Fruit fly (Drosophila melanogaster) whole organism, prepupa: ENCODE measurements around the gene CG7573.

Source experiments
- Blimp-1 ChIP-seq: fragments of 200-800 bp; sonication (Bioruptor generic); optimal IDR thresholded peaks from 3 replicates; lab custom pipeline; 2017; ENCODE audit warnings: missing biosample characterization, missing genetic modification characterization, mild to moderate bottlenecking, moderate library complexity, missing genetic modification reagents
- CG11294 ChIP-seq: fragments of 200-800 bp; sonication (Bioruptor generic); IDR thresholded peaks from 2 replicates; pipeline ENCODE4 v1.3.6; 2022; ENCODE audit warnings: missing biosample characterization, missing genetic modification characterization
- CG11902 ChIP-seq: fragments of 200-800 bp; sonication (Bioruptor generic); optimal IDR thresholded peaks from 3 replicates; lab custom pipeline; 2016; ENCODE audit warnings: missing biosample characterization, missing genetic modification characterization
- CG15336 ChIP-seq: fragments of 200-800 bp; sonication (Bioruptor generic); IDR thresholded peaks from 2 replicates; pipeline ENCODE4 v1.3.6; 2022; ENCODE audit warnings: missing biosample characterization, missing genetic modification characterization
- CG1621 ChIP-seq: fragments of 200-800 bp; sonication (Bioruptor generic); optimal IDR thresholded peaks from 3 replicates; lab custom pipeline; 2018; ENCODE audit warnings: missing biosample characterization, mild to moderate bottlenecking, missing genetic modification characterization
- CG3032 ChIP-seq: fragments of 200-800 bp; optimal IDR thresholded peaks from 2 replicates; lab custom pipeline; 2019; ENCODE audit warnings: missing biosample characterization, mild to moderate bottlenecking, missing genetic modification characterization, moderate library complexity
- CG31627 ChIP-seq: fragments of 200-800 bp; sonication (Bioruptor generic); optimal IDR thresholded peaks from 3 replicates; lab custom pipeline; 2016; ENCODE audit warnings: missing biosample characterization, missing genetic modification characterization
- CG34406 ChIP-seq: fragments of 200-800 bp; sonication (Bioruptor generic); optimal IDR thresholded peaks from 3 replicates; lab custom pipeline; 2016; ENCODE audit warnings: missing biosample characterization, missing genetic modification characterization
- CG3919 ChIP-seq: fragments of 200-800 bp; sonication (Bioruptor generic); optimal IDR thresholded peaks from 3 replicates; lab custom pipeline; 2016; ENCODE audit warnings: missing biosample characterization, missing genetic modification characterization
- CG4318 ChIP-seq: fragments of 200-800 bp; sonication (Bioruptor generic); optimal IDR thresholded peaks from 3 replicates; lab custom pipeline; 2017; ENCODE audit warnings: missing biosample characterization, mild to moderate bottlenecking, missing genetic modification characterization
- CG6163 ChIP-seq: fragments of 200-800 bp; sonication (Bioruptor generic); IDR thresholded peaks from 3 replicates; pipeline ENCODE4 v1.3.6; 2022; ENCODE audit warnings: missing biosample characterization, missing genetic modification characterization
- CG6276 ChIP-seq: fragments of 200-800 bp; sonication (Bioruptor generic); optimal IDR thresholded peaks from 2 replicates; lab custom pipeline; 2017; ENCODE audit warnings: missing biosample characterization, mild to moderate bottlenecking, missing genetic modification characterization
- CG6792 ChIP-seq: fragments of 200-800 bp; sonication (Bioruptor generic); optimal IDR thresholded peaks from 3 replicates; lab custom pipeline; 2016; ENCODE audit warnings: missing biosample characterization, missing genetic modification characterization
- CG6808 ChIP-seq: fragments of 200-800 bp; sonication (Bioruptor generic); optimal IDR thresholded peaks from 3 replicates; lab custom pipeline; 2017; ENCODE audit warnings: missing biosample characterization, missing genetic modification characterization, mild to moderate bottlenecking, moderate library complexity, missing genetic modification reagents
- CG6854 ChIP-seq: fragments of 200-800 bp; sonication (Bioruptor generic); optimal IDR thresholded peaks from 2 replicates; lab custom pipeline; 2017; ENCODE audit warnings: missing biosample characterization, mild to moderate bottlenecking, missing genetic modification characterization
- CG7368 ChIP-seq: fragments of 200-800 bp; sonication (Bioruptor generic); optimal IDR thresholded peaks from 3 replicates; lab custom pipeline; 2016; ENCODE audit warnings: missing biosample characterization, missing genetic modification characterization
- CG8119 ChIP-seq: fragments of 200-800 bp; sonication (Bioruptor generic); IDR thresholded peaks from 3 replicates; pipeline ENCODE4 v1.3.6; 2022; ENCODE audit warnings: missing biosample characterization, missing genetic modification characterization
- CG8319 ChIP-seq: fragments of 200-800 bp; sonication (Bioruptor generic); optimal IDR thresholded peaks from 3 replicates; lab custom pipeline; 2016; ENCODE audit warnings: missing biosample characterization, missing genetic modification characterization
- Eip78C ChIP-seq: fragments of 200-800 bp; sonication (Bioruptor generic); peaks from one replicate; lab custom pipeline; 2016; ENCODE audit warnings: missing biosample characterization, missing genetic modification characterization
- Eip93F ChIP-seq: fragments of 200-800 bp; sonication (Bioruptor generic); optimal IDR thresholded peaks from 2 replicates; lab custom pipeline; 2016; ENCODE audit warnings: missing biosample characterization, mild to moderate bottlenecking, missing genetic modification characterization
- Ets96B ChIP-seq: fragments of 200-800 bp; optimal IDR thresholded peaks from 2 replicates; lab custom pipeline; 2019; ENCODE audit warnings: missing biosample characterization, mild to moderate bottlenecking, missing genetic modification characterization, moderate library complexity
- Gug ChIP-seq: fragments of 200-800 bp; sonication (Bioruptor generic); IDR thresholded peaks from 2 replicates; pipeline ENCODE4 v1.3.6; 2022; ENCODE audit warnings: missing biosample characterization, missing genetic modification characterization
- Hr39 ChIP-seq: fragments of 200-800 bp; sonication (Bioruptor generic); optimal IDR thresholded peaks from 2 replicates; lab custom pipeline; 2016; ENCODE audit warnings: missing biosample characterization, missing genetic modification characterization
- Hr4 ChIP-seq: fragments of 200-800 bp; sonication (Bioruptor generic); optimal IDR thresholded peaks from 3 replicates; lab custom pipeline; 2016; ENCODE audit warnings: missing biosample characterization, missing genetic modification characterization
- OdsH ChIP-seq: fragments of 200-800 bp; sonication (Bioruptor generic); optimal IDR thresholded peaks from 3 replicates; lab custom pipeline; 2016; ENCODE audit warnings: missing biosample characterization, missing genetic modification characterization
- Smox ChIP-seq: fragments of 200-800 bp; sonication (Bioruptor generic); optimal IDR thresholded peaks from 3 replicates; lab custom pipeline; 2016; ENCODE audit warnings: missing biosample characterization, missing genetic modification characterization
- Sox14 ChIP-seq: fragments of 200-800 bp; sonication (Bioruptor generic); optimal IDR thresholded peaks from 3 replicates; lab custom pipeline; 2016; ENCODE audit warnings: missing biosample characterization, missing genetic modification characterization
- Sox15 ChIP-seq: fragments of 200-800 bp; sonication (Bioruptor generic); optimal IDR thresholded peaks from 3 replicates; lab custom pipeline; 2016; ENCODE audit warnings: missing biosample characterization, missing genetic modification characterization
- achi ChIP-seq: fragments of 200-800 bp; sonication (Bioruptor generic); optimal IDR thresholded peaks from 3 replicates; lab custom pipeline; 2016; ENCODE audit warnings: missing biosample characterization, missing genetic modification characterization
- acj6 ChIP-seq: fragments of 200-800 bp; sonication (Bioruptor generic); optimal IDR thresholded peaks from 3 replicates; lab custom pipeline; 2016; ENCODE audit warnings: missing biosample characterization, missing genetic modification characterization
- cyc ChIP-seq: fragments of 200-800 bp; sonication (Bioruptor generic); optimal IDR thresholded peaks from 3 replicates; lab custom pipeline; 2016; ENCODE audit warnings: missing biosample characterization, missing genetic modification characterization
- dac ChIP-seq: fragments of 200-800 bp; sonication (Bioruptor generic); optimal IDR thresholded peaks from 2 replicates; lab custom pipeline; 2017; ENCODE audit warnings: missing biosample characterization, mild to moderate bottlenecking, missing genetic modification characterization
- dsx ChIP-seq: fragments of 200-800 bp; optimal IDR thresholded peaks from 3 replicates; lab custom pipeline; 2019; ENCODE audit warnings: missing biosample characterization, mild to moderate bottlenecking, missing genetic modification characterization, moderate library complexity; ENCODE audit not compliant: poor library complexity, severe bottlenecking
- eg ChIP-seq: fragments of 200-800 bp; sonication (Bioruptor generic); IDR thresholded peaks from 3 replicates; pipeline ENCODE4 v1.3.6; 2022; ENCODE audit warnings: missing biosample characterization, missing genetic modification characterization
- esn ChIP-seq: fragments of 200-800 bp; sonication (Bioruptor generic); optimal IDR thresholded peaks from 2 replicates; lab custom pipeline; 2016; ENCODE audit warnings: missing biosample characterization, mild to moderate bottlenecking, missing genetic modification characterization, moderate library complexity
- fkh ChIP-seq: fragments of 200-800 bp; sonication (Bioruptor generic); optimal IDR thresholded peaks from 3 replicates; lab custom pipeline; 2017; ENCODE audit warnings: missing biosample characterization, mild to moderate bottlenecking, missing genetic modification characterization, moderate library complexity
- net ChIP-seq: fragments of 200-800 bp; sonication (Bioruptor generic); optimal IDR thresholded peaks from 3 replicates; lab custom pipeline; 2016; ENCODE audit warnings: missing biosample characterization, missing genetic modification characterization
- pdm3 ChIP-seq: fragments of 200-800 bp; sonication (Bioruptor generic); optimal IDR thresholded peaks from 3 replicates; lab custom pipeline; 2016; ENCODE audit warnings: missing biosample characterization, missing genetic modification characterization
- svp ChIP-seq: fragments of 200-800 bp; sonication (Bioruptor generic); peaks from one replicate; lab custom pipeline; 2016; ENCODE audit warnings: missing biosample characterization, missing genetic modification characterization
- topi ChIP-seq: fragments of 200-800 bp; sonication (Bioruptor generic); optimal IDR thresholded peaks from 3 replicates; lab custom pipeline; 2016; ENCODE audit warnings: missing biosample characterization, missing genetic modification characterization
- vri ChIP-seq: fragments of 200-800 bp; sonication (Bioruptor generic); optimal IDR thresholded peaks from 3 replicates; lab custom pipeline; 2016; ENCODE audit warnings: missing biosample characterization, mild to moderate bottlenecking, missing genetic modification characterization

Gene CG7573

DNA sequence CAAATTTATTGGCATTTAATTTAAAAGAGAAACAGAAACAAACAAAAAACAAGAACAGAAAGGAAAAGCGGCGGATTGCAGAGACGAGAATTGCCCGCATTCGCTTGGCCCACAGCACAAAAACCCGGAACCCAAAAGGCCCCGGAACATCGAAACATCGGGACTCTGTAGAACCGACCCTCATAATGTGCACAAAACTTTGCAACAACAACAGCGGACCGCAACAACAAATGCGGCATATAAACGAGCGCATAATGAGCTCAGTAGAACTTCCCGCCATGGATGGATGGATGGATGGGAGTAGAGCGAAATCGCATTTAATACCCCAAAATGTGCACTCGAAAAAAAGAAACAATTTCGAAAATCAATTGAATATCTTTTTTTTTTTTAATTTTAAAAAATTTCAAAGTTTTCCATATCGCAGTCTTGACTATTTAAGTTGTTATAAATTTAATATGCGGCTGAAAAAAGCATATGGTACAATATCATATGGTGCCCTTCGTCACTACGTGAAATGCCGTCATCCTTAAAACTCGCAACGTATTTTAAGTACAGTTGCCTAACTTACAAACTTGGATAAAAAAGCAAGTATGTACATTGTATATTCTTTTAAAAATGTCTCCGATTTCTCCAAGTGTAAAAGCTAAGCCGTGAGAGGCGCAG lies 24.7 kb downstream of the CG7573 start (continued):
- peak; percentile 70 for TF ChIP-seq esn (GFP tag; lab: Kevin White, UChicago)
- TF ChIP-seq CG8119 (GFP tag; lab: Robert Waterston, UW), result peak; percentile 38; the same call in 1 of the 3 replicates
- TF ChIP-seq Hr4, result peak; percentile 38
- peak; percentile 27 for TF ChIP-seq Sox14 (GFP tag; lab: Kevin White, UChicago)
- peak; percentile 29 for TF ChIP-seq cyc (GFP tag; lab: Kevin White, UChicago)
- TF ChIP-seq net (GFP tag; lab: Kevin White, UChicago), result no peak
- TF ChIP-seq Hr39 (GFP tag; lab: Kevin White, UChicago), result peak; percentile 30
- no peak for TF ChIP-seq dsx (GFP tag; lab: Kevin White, UChicago)
- TF ChIP-seq CG6276 (GFP tag; lab: Kevin White, UChicago), result no peak
- TF ChIP-seq achi (GFP tag; lab: Kevin White, UChicago), result peak; percentile 22
- TF ChIP-seq eg, result 0 out of 3 replicates have a peak, but pooled peaks have one; percentile 30
- TF ChIP-seq dac, result no peak
- peak; percentile 38 for TF ChIP-seq acj6 (GFP tag; lab: Kevin White, UChicago)
- no peak for TF ChIP-seq CG6854 (GFP tag; lab: Kevin White, UChicago)
- TF ChIP-seq CG3919 (GFP tag; lab: Kevin White, UChicago), result peak; percentile 19
- no peak for TF ChIP-seq CG11902
- TF ChIP-seq svp (GFP tag; lab: Kevin White, UChicago), result peak; percentile 69
- peak; percentile 23 for TF ChIP-seq Sox15
- TF ChIP-seq Ets96B (tag; lab: Kevin White, UChicago), result peak; percentile 19
- TF ChIP-seq CG6792, result peak; percentile 19
- no peak for TF ChIP-seq CG6163 (GFP tag; lab: Robert Waterston, UW)
- no peak for TF ChIP-seq CG4318 (GFP tag; lab: Kevin White, UChicago)
- TF ChIP-seq Smox (GFP tag; lab: Kevin White, UChicago), result peak; percentile 50
- no peak for TF ChIP-seq CG1621 (tag; lab: Kevin White, UChicago)
- no peak for TF ChIP-seq CG8319 (GFP tag; lab: Kevin White, UChicago)
- TF ChIP-seq Eip78C, result peak; percentile 78
- TF ChIP-seq Gug, result no peak
- TF ChIP-seq CG11294 (GFP tag; lab: Robert Waterston, UW), result no peak
- peak; percentile 36 for TF ChIP-seq CG34406 (GFP tag; lab: Kevin White, UChicago)
- peak; percentile 29 for TF ChIP-seq vri (GFP tag; lab: Kevin White, UChicago)
- no peak for TF ChIP-seq CG15336 (GFP tag; lab: Robert Waterston, UW)
- TF ChIP-seq CG31627 (GFP tag; lab: Kevin White, UChicago), result peak; percentile 44

DNA sequence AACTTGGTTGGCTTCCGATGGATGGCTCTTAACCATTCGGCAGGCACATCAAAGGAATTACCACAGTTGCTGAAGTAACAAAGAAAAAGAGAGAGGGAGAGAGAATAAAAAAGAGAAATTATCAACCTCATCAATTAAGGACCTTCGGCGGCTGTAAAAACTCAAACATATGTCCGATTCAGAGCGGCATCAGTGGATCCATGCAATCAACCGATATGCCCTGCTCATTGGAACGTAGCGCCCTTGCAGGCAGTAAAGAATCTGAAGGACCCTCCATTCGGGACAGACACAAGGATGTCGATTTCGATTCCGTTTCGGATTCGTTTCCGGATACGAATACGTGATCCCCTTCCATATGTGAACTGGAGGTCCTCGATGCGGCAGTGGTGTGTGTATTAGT lies 26.1 kb downstream of the CG7573 start:
- TF ChIP-seq Eip78C (peak; percentile 16), fkh (GFP tag; lab: Kevin White, UChicago) (no peak)

DNA sequence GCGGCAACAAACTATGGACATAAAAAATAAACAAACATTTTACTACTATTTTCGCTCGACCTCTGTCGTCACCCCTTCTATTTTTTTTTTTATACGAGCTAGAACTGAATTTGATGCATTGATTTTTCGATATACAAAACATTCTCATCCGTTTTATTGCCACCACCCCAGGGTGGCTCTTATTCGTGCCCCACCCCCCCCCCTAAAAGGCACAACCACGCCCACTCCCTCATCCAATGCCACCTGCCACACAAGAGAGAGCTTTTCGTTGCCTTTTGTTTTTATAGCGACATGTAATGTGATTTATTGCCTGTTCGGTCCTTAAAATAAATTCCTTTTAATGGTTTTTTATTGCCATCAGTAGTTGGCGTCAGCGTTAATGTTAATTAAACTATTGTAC lies 27.7 kb downstream of the CG7573 start:
- TF ChIP-seq pdm3 (GFP tag; lab: Kevin White, UChicago) (no peak), vri (GFP tag; lab: Kevin White, UChicago) (no peak), eg (no peak)

- no peak for TF ChIP-seq CG8119 (GFP tag; lab: Robert Waterston, UW)
- TF ChIP-seq Eip93F (GFP tag; lab: Kevin White, UChicago), result no peak
- no peak for TF ChIP-seq esn (GFP tag; lab: Kevin White, UChicago)
- TF ChIP-seq dac, result no peak
- no peak for TF ChIP-seq CG1621 (tag; lab: Kevin White, UChicago)
- no peak for TF ChIP-seq CG4318 (GFP tag; lab: Kevin White, UChicago)
- TF ChIP-seq CG7368 (GFP tag; lab: Kevin White, UChicago), result no peak
- no peak for TF ChIP-seq achi (GFP tag; lab: Kevin White, UChicago)
- TF ChIP-seq CG15336 (GFP tag; lab: Robert Waterston, UW), result no peak
- TF ChIP-seq Smox (GFP tag; lab: Kevin White, UChicago), result no peak
- TF ChIP-seq OdsH (GFP tag; lab: Kevin White, UChicago), result no peak
- TF ChIP-seq topi (GFP tag; lab: Kevin White, UChicago), result no peak
- TF ChIP-seq CG6808 (GFP tag; lab: Kevin White, UChicago), result no peak
- TF ChIP-seq CG3032 (tag; lab: Kevin White, UChicago), result no peak
- no peak for TF ChIP-seq Blimp-1 (GFP tag; lab: Kevin White, UChicago)
Measured at dm6 chr3L:11341920-11342319, 30.4 kb downstream of the CG7573 start.
